Worm (Caenorhabditis elegans): ENCODE results near the gene Y59E9AL.36.
A peak's percentile ranks its signal among the peaks of the same experiment; 100 is the strongest.
"Not testable (repeated sequence)": the region's sequence is repeated elsewhere in the genome, so short reads cannot be mapped to it uniquely, and the experiment has no call there.

Y59E9AL.36 gene

ce11 chrIV:5165626-5166025 is 43.7 kb downstream of the Y59E9AL.36 start, which contains the start of gene nspd-6:
Gene nspd-6 (minus strand): TSS chrIV:5165726.
- not testable (repeated sequence) for TF ChIP-seq ceh-82 (tag; optimal IDR thresholded peaks at IDR 0.05); nhr-77 (tag; optimal IDR thresholded peaks at IDR 0.05); ama-1 (optimal IDR thresholded peaks at IDR 0.05)

ce11 chrIV:5162941-5163340 is 46.3 kb downstream of the Y59E9AL.36 start, which contains the start of the genes nspd-3 and C24D10.2:
Gene nspd-3 (minus strand): TSS chrIV:5163041.
Gene C24D10.2 (plus strand): TSS chrIV:5163339.
- not testable (repeated sequence) for TF ChIP-seq R02D3.7 (tag; optimal IDR thresholded peaks at IDR 0.05); unc-55 (GFP tag; optimal IDR thresholded peaks at IDR 0.05); nhr-77 (tag; optimal IDR thresholded peaks at IDR 0.05)

ce11 chrIV:5160171-5160570 is 49.1 kb downstream of the Y59E9AL.36 start, which contains the start of the genes C24D10.6 and C24D10.4:
Gene C24D10.6 (minus strand): TSS chrIV:5160248.
Gene C24D10.4 (plus strand): TSS chrIV:5160522.
- TF ChIP-seq skn-1 (tag; optimal IDR thresholded peaks at IDR 0.05) (no peak), gmeb-1 (tag; optimal IDR thresholded peaks at IDR 0.05) (peak; percentile 72), F13H6.1 (tag; optimal IDR thresholded peaks at IDR 0.05) (no peak), Y55F3AM.14 (GFP tag; optimal IDR thresholded peaks at IDR 0.05) (no peak), lin-39 (tag; optimal IDR thresholded peaks at IDR 0.05) (no peak), ceh-82 (tag; optimal IDR thresholded peaks at IDR 0.05) (no peak), nhr-77 (tag; optimal IDR thresholded peaks at IDR 0.05) (no peak), sma-9 (GFP tag; optimal IDR thresholded peaks at IDR 0.05) (peak; percentile 21), sma-9 (tag; optimal IDR thresholded peaks at IDR 0.05) (no peak), mbf-1 (tag; optimal IDR thresholded peaks at IDR 0.05) (no peak), blmp-1 (tag; optimal IDR thresholded peaks at IDR 0.05; ENCODE audit: insufficient read depth) (no peak), sma-3 (GFP tag; optimal IDR thresholded peaks at IDR 0.05) (peak; percentile 34), nhr-12 (tag; optimal IDR thresholded peaks at IDR 0.05) (no peak), snpc-4 (tag; optimal IDR thresholded peaks at IDR 0.05) (no peak), aly-2 (tag; optimal IDR thresholded peaks at IDR 0.05) (no peak), elt-1 (tag; optimal IDR thresholded peaks at IDR 0.05) (no peak), ama-1 (optimal IDR thresholded peaks at IDR 0.05) (no peak), peb-1 (tag; optimal IDR thresholded peaks at IDR 0.05) (no peak), unc-62 (GFP tag; optimal IDR thresholded peaks at IDR 0.05) (no peak), lsy-2 (tag; optimal IDR thresholded peaks at IDR 0.05) (peak; percentile 26 to 80), R02D3.7 (tag; optimal IDR thresholded peaks at IDR 0.05) (no peak), zag-1 (tag; optimal IDR thresholded peaks at IDR 0.05) (no peak), C34F6.9 (tag; optimal IDR thresholded peaks at IDR 0.05) (peak; percentile 75), sem-4 (tag; optimal IDR thresholded peaks at IDR 0.05) (no peak), nhr-237 (tag; optimal IDR thresholded peaks at IDR 0.05) (no peak), mab-5 (tag; optimal IDR thresholded peaks at IDR 0.05) (no peak), unc-55 (GFP tag; optimal IDR thresholded peaks at IDR 0.05) (peak; percentile 78), lin-13 (GFP tag; optimal IDR thresholded peaks at IDR 0.05) (peak; percentile 36), fos-1 (tag; optimal IDR thresholded peaks at IDR 0.05) (no peak), nhr-6 (tag; optimal IDR thresholded peaks at IDR 0.05) (no peak), crh-2 (tag; optimal IDR thresholded peaks at IDR 0.05) (peak; percentile 30), ceh-16 (tag; optimal IDR thresholded peaks at IDR 0.05) (no peak), nhr-21 (tag; optimal IDR thresholded peaks at IDR 0.05) (no peak), alr-1 (tag; optimal IDR thresholded peaks at IDR 0.05) (no peak), mdl-1 (tag; optimal IDR thresholded peaks at IDR 0.05) (no peak), unc-39 (tag; optimal IDR thresholded peaks at IDR 0.05) (no peak), nhr-25 (tag; optimal IDR thresholded peaks at IDR 0.05) (no peak)

ce11 chrIV:5157226-5157625 is 52.1 kb downstream of the Y59E9AL.36 start, which contains the start of gene C24D10.49:
Gene C24D10.49 (minus strand): TSS chrIV:5157326.
- TF ChIP-seq R02D3.7 (tag; optimal IDR thresholded peaks at IDR 0.05) (no peak), nhr-237 (tag; optimal IDR thresholded peaks at IDR 0.05) (no peak), nhr-21 (tag; optimal IDR thresholded peaks at IDR 0.05) (no peak), aly-2 (tag; optimal IDR thresholded peaks at IDR 0.05) (no peak), sma-9 (GFP tag; optimal IDR thresholded peaks at IDR 0.05) (no peak), sma-9 (tag; optimal IDR thresholded peaks at IDR 0.05) (no peak), egl-27 (tag; optimal IDR thresholded peaks at IDR 0.05) (no peak), sem-4 (tag; optimal IDR thresholded peaks at IDR 0.05) (no peak), dmd-4 (tag; optimal IDR thresholded peaks at IDR 0.05) (no peak), ZK546.5 (tag; optimal IDR thresholded peaks at IDR 0.05) (no peak), peb-1 (tag; optimal IDR thresholded peaks at IDR 0.05) (no peak), ztf-4 (tag; optimal IDR thresholded peaks at IDR 0.05) (no peak), crh-2 (tag; optimal IDR thresholded peaks at IDR 0.05) (no peak), unc-62 (GFP tag; optimal IDR thresholded peaks at IDR 0.05) (no peak), nhr-129 (tag; optimal IDR thresholded peaks at IDR 0.05) (no peak), nhr-6 (tag; optimal IDR thresholded peaks at IDR 0.05) (no peak), gmeb-1 (tag; optimal IDR thresholded peaks at IDR 0.05) (no peak)
